Worm (Caenorhabditis elegans) whole organism, young adult: ENCODE data around the gene Y57G11B.8.

Source experiments
- B0019.2 ChIP-seq: fragments of 200-800 bp; sonication (Bioruptor generic); conservative IDR thresholded peaks from 2 replicates; pipeline ENCODE4 v1.3.6; 2022; ENCODE audit warnings: missing genetic modification reagents, missing genetic modification characterization, missing compliant biosample characterization
- C17E4.6 ChIP-seq: fragments of 200-800 bp; sonication (Bioruptor generic); IDR thresholded peaks from 2 replicates; pipeline ENCODE4 v1.3.6; 2022; ENCODE audit warnings: missing genetic modification reagents, missing genetic modification characterization, missing compliant biosample characterization
- F52B5.7 ChIP-seq: sonication (generic microtip); optimal IDR thresholded peaks from 2 replicates; lab custom pipeline; 2016; ENCODE audit warnings: mild to moderate bottlenecking, missing genetic modification characterization, missing compliant biosample characterization
- F55B11.4 ChIP-seq: sonication (generic microtip); optimal IDR thresholded peaks from 2 replicates; lab custom pipeline; 2016; ENCODE audit warnings: missing compliant biosample characterization, missing genetic modification characterization, borderline replicate concordance; ENCODE audit not compliant: insufficient read depth
- F57C9.4 ChIP-seq: sonication (generic microtip); optimal IDR thresholded peaks from 2 replicates; lab custom pipeline; 2017; ENCODE audit warnings: mild to moderate bottlenecking, missing genetic modification characterization, missing compliant biosample characterization
- Y53G8AR.9 ChIP-seq: fragments of 200-800 bp; sonication (Bioruptor generic); conservative IDR thresholded peaks from 2 replicates; pipeline ENCODE4 v1.3.6; 2022; ENCODE audit warnings: missing genetic modification reagents, missing genetic modification characterization, missing compliant biosample characterization
- ZK185.1 ChIP-seq: sonication (generic microtip); optimal IDR thresholded peaks from 2 replicates; lab custom pipeline; 2016; ENCODE audit warnings: mild to moderate bottlenecking, missing genetic modification characterization, missing compliant biosample characterization; ENCODE audit not compliant: poor library complexity, severe bottlenecking
- ama-1 ChIP-seq, 3 experiments: fragments of 150-350 bp in 1 of 3; sonication (generic microtip) in 2 of 3; optimal IDR thresholded peaks; 2 replicates each; lab custom pipeline; 2014 to 2018; ENCODE audit warnings: missing biosample characterization in 2 of 3, missing genetic modification characterization in 2 of 3, missing genetic modification reagents in 2 of 3
- athp-1 ChIP-seq: sonication (generic microtip); optimal IDR thresholded peaks from 2 replicates; lab custom pipeline; 2017; ENCODE audit warnings: mild to moderate bottlenecking, missing genetic modification characterization, missing compliant biosample characterization
- ceh-58 ChIP-seq: fragments of 200-800 bp; sonication (Bioruptor generic); IDR thresholded peaks from 2 replicates; pipeline ENCODE4 v1.3.6; 2022; ENCODE audit warnings: missing genetic modification characterization, missing compliant biosample characterization
- die-1 ChIP-seq: sonication (generic microtip); optimal IDR thresholded peaks from 2 replicates; lab custom pipeline; 2016; ENCODE audit warnings: missing genotype, mild to moderate bottlenecking, missing genetic modification characterization, missing compliant biosample characterization
- efl-1 ChIP-seq: fragments of 150-350 bp; optimal IDR thresholded peaks from 2 replicates; lab custom pipeline; 2014; ENCODE audit warnings: missing biosample characterization, missing genetic modification reagents, missing genetic modification characterization
- ets-4 ChIP-seq: fragments of 200-800 bp; sonication (Bioruptor generic); optimal IDR thresholded peaks from 2 replicates; lab custom pipeline; 2018; ENCODE audit warnings: mild to moderate bottlenecking, missing genetic modification characterization, missing compliant biosample characterization
- him-1 ChIP-seq: sonication (generic microtip); optimal IDR thresholded peaks from 2 replicates; lab custom pipeline; 2016; ENCODE audit warnings: missing genotype, missing genetic modification reagents, missing genetic modification characterization, missing compliant biosample characterization
- hlh-26 ChIP-seq: fragments of 200-800 bp; sonication (Bioruptor generic); conservative IDR thresholded peaks from 2 replicates; pipeline ENCODE4 v1.3.6; 2022; ENCODE audit warnings: missing genetic modification reagents, missing genetic modification characterization, missing compliant biosample characterization
- hsf-1 ChIP-seq: fragments of 200-800 bp; sonication (Bioruptor generic); IDR thresholded peaks from 2 replicates; pipeline ENCODE4 v1.3.6; 2022; ENCODE audit warnings: missing genetic modification reagents, missing genetic modification characterization, missing compliant biosample characterization
- let-526 ChIP-seq: fragments of 200-800 bp; sonication (Bioruptor generic); IDR thresholded peaks from 2 replicates; pipeline ENCODE4 v1.3.6; 2022; ENCODE audit warnings: missing genetic modification reagents, missing genetic modification characterization, missing compliant biosample characterization
- let-607 ChIP-seq, 2 experiments: fragments of 200-800 bp in 1 of 2; sonication (Bioruptor generic) in 1 of 2; sonication (generic microtip) in 1 of 2; optimal IDR thresholded peaks; 2 replicates each; lab custom pipeline; 2016 to 2018; ENCODE audit warnings: mild to moderate bottlenecking in 2 of 2, missing compliant biosample characterization in 2 of 2, missing genetic modification characterization in 2 of 2, moderate library complexity in 2 of 2, missing genotype in 1 of 2
- lin-26 ChIP-seq: fragments of 200-800 bp; sonication (Bioruptor generic); IDR thresholded peaks from 2 replicates; pipeline ENCODE4 v1.3.6; 2022; ENCODE audit warnings: missing genetic modification reagents, missing genetic modification characterization, missing compliant biosample characterization
- lin-35 ChIP-seq, 3 experiments: fragments of 150-350 bp in 2 of 3; sonication (generic microtip) in 1 of 3; optimal IDR thresholded peaks; 2 replicates each; lab custom pipeline; 2014 to 2018; ENCODE audit warnings: missing biosample characterization in 3 of 3, missing genetic modification characterization in 3 of 3, missing genetic modification reagents in 3 of 3
- lin-40 ChIP-seq: sonication (generic microtip); optimal IDR thresholded peaks from 2 replicates; lab custom pipeline; 2016; ENCODE audit warnings: missing genetic modification characterization, mild to moderate bottlenecking, missing compliant biosample characterization, missing genotype, missing genetic modification reagents
- madf-3 ChIP-seq: fragments of 200-800 bp; sonication (Bioruptor generic); IDR thresholded peaks from 2 replicates; pipeline ENCODE4 v1.3.6; 2022; ENCODE audit warnings: missing genetic modification reagents, missing genetic modification characterization, missing compliant biosample characterization
- madf-6 ChIP-seq: fragments of 200-800 bp; sonication (Bioruptor generic); IDR thresholded peaks from 2 replicates; pipeline ENCODE4 v1.3.6; 2022; ENCODE audit warnings: missing genetic modification reagents, missing genetic modification characterization, missing compliant biosample characterization
- nfya-2 ChIP-seq: fragments of 200-800 bp; sonication (Bioruptor generic); IDR thresholded peaks from 2 replicates; pipeline ENCODE4 v1.3.6; 2022; ENCODE audit warnings: missing genetic modification reagents, missing genetic modification characterization, missing compliant biosample characterization
- nhr-80 ChIP-seq: sonication (generic microtip); optimal IDR thresholded peaks from 2 replicates; lab custom pipeline; 2016; ENCODE audit warnings: missing genetic modification characterization, missing compliant biosample characterization
- rec-8 ChIP-seq, 2 experiments: sonication (generic microtip); optimal IDR thresholded peaks; 2 replicates each; lab custom pipeline; 2016; ENCODE audit warnings: mild to moderate bottlenecking in 2 of 2, missing genetic modification characterization in 2 of 2, missing genetic modification reagents in 2 of 2, missing genotype in 2 of 2, missing biosample characterization in 1 of 2, missing compliant biosample characterization in 1 of 2, moderate library complexity in 1 of 2
- rpc-1 ChIP-seq, 2 experiments: fragments of 150-350 bp in 1 of 2; sonication (generic microtip) in 1 of 2; optimal IDR thresholded peaks; 2 replicates each; lab custom pipeline; 2014 to 2018; ENCODE audit warnings: missing biosample characterization in 1 of 2, missing genetic modification characterization in 1 of 2, missing genetic modification reagents in 1 of 2, missing genotype in 1 of 2
- snpc-3.4 ChIP-seq: sonication (generic microtip); optimal IDR thresholded peaks from 2 replicates; lab custom pipeline; 2017; ENCODE audit warnings: missing genetic modification characterization, mild to moderate bottlenecking, missing compliant biosample characterization, antibody characterized with exemption, moderate library complexity, missing genotype, missing genetic modification reagents
- snpc-4 ChIP-seq, 5 experiments: fragments of 150-350 bp in 1 of 5; sonication (generic microtip) in 4 of 5; optimal IDR thresholded peaks; 2 replicates each; lab custom pipeline; 2014 to 2018; ENCODE audit warnings: missing genetic modification characterization in 5 of 5, missing biosample characterization in 3 of 5, antibody characterized with exemption in 2 of 5, mild to moderate bottlenecking in 2 of 5, missing compliant biosample characterization in 2 of 5, missing genotype in 2 of 5, moderate library complexity in 2 of 5, missing genetic modification reagents in 1 of 5
- somi-1 ChIP-seq: fragments of 200-800 bp; sonication (Bioruptor generic); optimal IDR thresholded peaks from 2 replicates; lab custom pipeline; 2018; ENCODE audit warnings: mild to moderate bottlenecking, missing genetic modification characterization, missing compliant biosample characterization
- tbx-9 ChIP-seq: sonication (generic microtip); optimal IDR thresholded peaks from 2 replicates; lab custom pipeline; 2016; ENCODE audit warnings: borderline replicate concordance, missing genetic modification characterization, inconsistent platforms, missing compliant biosample characterization
- unc-62 ChIP-seq: fragments of 150-350 bp; optimal IDR thresholded peaks from 2 replicates; lab custom pipeline; 2014; ENCODE audit warnings: missing biosample characterization, missing genetic modification reagents, missing genetic modification characterization
- ztf-18 ChIP-seq: sonication (generic microtip); optimal IDR thresholded peaks from 2 replicates; lab custom pipeline; 2016; ENCODE audit warnings: missing genotype, mild to moderate bottlenecking, missing genetic modification characterization, missing compliant biosample characterization
- ztf-22 ChIP-seq: fragments of 200-800 bp; sonication (Bioruptor generic); optimal IDR thresholded peaks from 2 replicates; lab custom pipeline; 2018; ENCODE audit warnings: mild to moderate bottlenecking, missing genetic modification characterization, moderate library complexity, missing compliant biosample characterization
- ztf-26 ChIP-seq: sonication (generic microtip); optimal IDR thresholded peaks from 2 replicates; lab custom pipeline; 2017; ENCODE audit warnings: missing genetic modification characterization, missing compliant biosample characterization

The Y57G11B.8 gene

ce11 chrIV:14617985-14618384 is 39.5 kb upstream of the Y57G11B.8 start:
- TF ChIP-seq die-1 (tag; lab: Kevin White, UChicago) (no peak), snpc-4 (GFP tag; optimal IDR thresholded peaks at IDR 0.05; lab: Kevin White, UChicago) (no peak), snpc-4 (tag; optimal IDR thresholded peaks at IDR 0.05; lab: Kevin White, UChicago) (peak in 2 of 4 experiments; percentile 35 to 61)

ce11 chrIV:14617498-14617897 is 39.0 kb upstream of the Y57G11B.8 start:
- TF ChIP-seq ama-1 (optimal IDR thresholded peaks at IDR 0.05; lab: Kevin White, UChicago) (peak; percentile 17), ama-1 (GFP tag; optimal IDR thresholded peaks at IDR 0.05; lab: Kevin White, UChicago) (no peak), efl-1 (GFP tag; lab: Kevin White, UChicago) (peak; percentile 34), nhr-80 (tag; lab: Kevin White, UChicago) (peak; percentile 10), tbx-9 (tag; lab: Kevin White, UChicago) (no peak)

- TF ChIP-seq ceh-58 (GFP tag; lab: Robert Waterston, UW): no peak
- TF ChIP-seq hsf-1 (GFP tag; lab: Robert Waterston, UW): no peak
- no peak for TF ChIP-seq lin-26
- peak; percentile 59 for TF ChIP-seq ama-1 (optimal IDR thresholded peaks at IDR 0.05; lab: Kevin White, UChicago)
- no peak for TF ChIP-seq ama-1 (GFP tag; optimal IDR thresholded peaks at IDR 0.05; lab: Kevin White, UChicago)
- no peak for TF ChIP-seq unc-62
These were observed 38.6 kb upstream of the Y57G11B.8 start for ce11 chrIV:14617059-14617458.

- no peak for TF ChIP-seq ztf-18 (tag; lab: Kevin White, UChicago)
- no peak for TF ChIP-seq lin-35 (GFP tag; optimal IDR thresholded peaks at IDR 0.05; lab: Kevin White, UChicago)
- no peak for TF ChIP-seq F57C9.4 (tag; lab: Kevin White, UChicago)
- no peak for TF ChIP-seq C17E4.6 (GFP tag; lab: Robert Waterston, UW)
- peak; percentile 46 for TF ChIP-seq ama-1 (optimal IDR thresholded peaks at IDR 0.05; lab: Kevin White, UChicago)
- TF ChIP-seq ama-1 (GFP tag; optimal IDR thresholded peaks at IDR 0.05; lab: Kevin White, UChicago): no peak
- TF ChIP-seq rpc-1 (optimal IDR thresholded peaks at IDR 0.05; lab: Kevin White, UChicago): no peak
- no peak for TF ChIP-seq rpc-1 (tag; optimal IDR thresholded peaks at IDR 0.05; lab: Kevin White, UChicago)
- TF ChIP-seq snpc-3.4 (tag; lab: Kevin White, UChicago): no peak
These were observed 37.8 kb upstream of the Y57G11B.8 start, which contains the start of gene dmd-6 for ce11 chrIV:14616303-14616702. TSS of gene dmd-6 (plus strand) at chrIV:14616603.

ce11 chrIV:14614176-14614740 is 35.8 kb upstream of the Y57G11B.8 start:
- no peak for TF ChIP-seq him-1
- peak; percentile 19 for TF ChIP-seq ama-1 (optimal IDR thresholded peaks at IDR 0.05; lab: Kevin White, UChicago)
- TF ChIP-seq ama-1 (GFP tag; optimal IDR thresholded peaks at IDR 0.05; lab: Kevin White, UChicago): no peak
- TF ChIP-seq F55B11.4 (tag; lab: Kevin White, UChicago): no peak
- no peak for TF ChIP-seq madf-3
- TF ChIP-seq F52B5.7 (tag; lab: Kevin White, UChicago): no peak
- no peak for TF ChIP-seq let-607 (tag; optimal IDR thresholded peaks at IDR 0.05; lab: Kevin White, UChicago)
- no peak for TF ChIP-seq ets-4 (GFP tag; lab: Kevin White, UChicago)
- TF ChIP-seq ztf-26 (tag; lab: Kevin White, UChicago): peak; percentile 25
- no peak for TF ChIP-seq madf-6 (GFP tag; lab: Robert Waterston, UW)
- no peak for TF ChIP-seq hlh-26
- no peak for TF ChIP-seq Y53G8AR.9 (GFP tag; lab: Robert Waterston, UW)
- TF ChIP-seq lin-40 (tag; lab: Kevin White, UChicago): peak; percentile 51
- no peak for TF ChIP-seq let-526 (GFP tag; lab: Robert Waterston, UW)
- TF ChIP-seq ztf-22 (GFP tag; lab: Kevin White, UChicago): no peak
- TF ChIP-seq F57C9.4 (tag; lab: Kevin White, UChicago): no peak
- TF ChIP-seq rec-8 (tag; optimal IDR thresholded peaks at IDR 0.05; lab: Kevin White, UChicago): no peak
- TF ChIP-seq B0019.2 (GFP tag; lab: Robert Waterston, UW): no peak
- TF ChIP-seq snpc-4 (GFP tag; optimal IDR thresholded peaks at IDR 0.05; lab: Kevin White, UChicago): no peak
- no peak for TF ChIP-seq snpc-4 (tag; optimal IDR thresholded peaks at IDR 0.05; lab: Kevin White, UChicago)
- TF ChIP-seq somi-1 (GFP tag; lab: Kevin White, UChicago): peak; percentile 47
- TF ChIP-seq athp-1: no peak
- peak; percentile 28 for TF ChIP-seq die-1 (tag; lab: Kevin White, UChicago)
- peak; percentile 9 for TF ChIP-seq nhr-80 (tag; lab: Kevin White, UChicago)
- TF ChIP-seq efl-1 (GFP tag; lab: Kevin White, UChicago): no peak
- no peak for TF ChIP-seq nfya-2 (GFP tag; lab: Robert Waterston, UW)
- TF ChIP-seq ZK185.1: peak; percentile 3
